Fruit fly (Drosophila melanogaster): ENCODE results near the gene CG6013.
A peak's percentile ranks its signal among the peaks of the same experiment; 100 is the strongest.

CG6013 gene

DNA sequence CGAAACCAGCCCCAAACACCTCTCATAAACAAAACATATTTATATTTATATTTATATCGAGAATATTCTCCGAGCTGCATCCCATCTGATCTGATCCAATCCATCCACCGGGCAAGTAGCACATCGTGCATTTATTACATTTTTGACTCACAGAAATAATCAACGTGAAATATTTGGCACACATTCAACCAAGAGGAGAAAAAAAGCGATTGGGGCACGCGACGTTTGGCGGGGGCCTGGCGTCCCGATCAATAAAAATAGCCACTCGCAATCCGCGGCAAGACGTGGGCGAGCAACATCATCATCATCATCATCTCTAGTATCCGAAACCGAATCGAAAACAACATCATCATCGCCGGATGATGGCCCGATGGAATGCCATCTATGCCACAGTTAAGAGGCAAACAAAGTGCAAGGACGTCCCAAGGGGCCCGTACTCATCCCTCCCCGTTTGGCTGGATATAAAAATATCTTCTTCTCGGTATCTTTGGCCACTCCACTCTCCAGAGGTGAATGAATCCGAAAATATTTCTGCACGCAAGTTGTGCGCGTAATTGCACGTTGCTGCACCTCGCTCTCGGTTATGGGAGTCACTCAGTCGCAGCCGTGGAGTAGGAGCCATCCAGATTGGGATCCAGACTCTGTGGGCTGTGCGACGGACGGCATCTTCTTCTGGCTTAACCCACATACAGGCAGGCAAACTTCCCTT is 49.5 kb downstream of the CG6013 start:
- TF ChIP-seq Vsx2 (GFP tag; optimal IDR thresholded peaks at IDR 0.05; ENCODE audit: partially characterized antibody) (no peak), h (GFP tag; optimal IDR thresholded peaks at IDR 0.05) (peak; percentile 31)
